Fruit fly (Drosophila melanogaster) whole organism, pupa: Measurements from ENCODE around the gene hfp.

Experiments used
- CG10348 ChIP-seq: fragments of 200-800 bp; sonication (Bioruptor generic); IDR thresholded peaks from 2 replicates; pipeline ENCODE4 v1.3.6; 2022; ENCODE audit warnings: missing biosample characterization, missing genetic modification characterization
- CG12605 ChIP-seq: fragments of 200-800 bp; sonication (Bioruptor generic); IDR thresholded peaks from 2 replicates; pipeline ENCODE4 v1.3.6; 2022; ENCODE audit warnings: missing biosample characterization, missing genetic modification characterization
- CG13204 ChIP-seq: fragments of 200-800 bp; sonication (Bioruptor generic); optimal IDR thresholded peaks from 2 replicates; lab custom pipeline; 2018; ENCODE audit warnings: missing biosample characterization, mild to moderate bottlenecking, missing genetic modification characterization, moderate library complexity
- CG14655 ChIP-seq: fragments of 200-800 bp; sonication (Bioruptor generic); optimal IDR thresholded peaks from 3 replicates; lab custom pipeline; 2017; ENCODE audit warnings: mild to moderate bottlenecking, missing biosample characterization, missing genetic modification reagents, missing genetic modification characterization
- CG15710 ChIP-seq: fragments of 200-800 bp; sonication (Bioruptor generic); optimal IDR thresholded peaks from 2 replicates; lab custom pipeline; 2018; ENCODE audit warnings: missing biosample characterization, mild to moderate bottlenecking, missing genetic modification characterization, moderate library complexity
- CG17806 ChIP-seq: fragments of 200-800 bp; sonication (Bioruptor generic); optimal IDR thresholded peaks from 2 replicates; lab custom pipeline; 2018; ENCODE audit warnings: missing biosample characterization, mild to moderate bottlenecking, missing genetic modification characterization, moderate library complexity
- CG32121 ChIP-seq: fragments of 200-800 bp; sonication (Bioruptor generic); IDR thresholded peaks from 2 replicates; pipeline ENCODE4 v1.3.6; 2022; ENCODE audit warnings: missing biosample characterization, missing genetic modification characterization
- CG34367 ChIP-seq: fragments of 200-800 bp; sonication (Bioruptor generic); optimal IDR thresholded peaks from 2 replicates; lab custom pipeline; 2018; ENCODE audit warnings: missing biosample characterization, mild to moderate bottlenecking, missing genetic modification characterization
- CG4496 ChIP-seq: fragments of 200-800 bp; sonication (Bioruptor generic); IDR thresholded peaks from 3 replicates; pipeline ENCODE4 v1.3.6; 2022; ENCODE audit warnings: missing biosample characterization, missing genetic modification characterization
- CG8159 ChIP-seq: fragments of 200-800 bp; sonication (Bioruptor generic); optimal IDR thresholded peaks from 3 replicates; lab custom pipeline; 2018; ENCODE audit warnings: missing biosample characterization, mild to moderate bottlenecking, missing genetic modification characterization, moderate library complexity
- CG8301 ChIP-seq: fragments of 200-800 bp; sonication (Bioruptor generic); optimal IDR thresholded peaks from 2 replicates; lab custom pipeline; 2018; ENCODE audit warnings: missing biosample characterization, mild to moderate bottlenecking, missing genetic modification characterization
- CG9948 ChIP-seq: fragments of 200-800 bp; sonication (Bioruptor generic); optimal IDR thresholded peaks from 2 replicates; lab custom pipeline; 2018; ENCODE audit warnings: missing biosample characterization, mild to moderate bottlenecking, missing genetic modification characterization, moderate library complexity
- D1 ChIP-seq: fragments of 200-800 bp; sonication (Bioruptor generic); optimal IDR thresholded peaks from 2 replicates; lab custom pipeline; 2018; ENCODE audit warnings: missing biosample characterization, mild to moderate bottlenecking, missing genetic modification characterization, moderate library complexity
- EcR ChIP-seq: fragments of 200-800 bp; sonication (Bioruptor generic); optimal IDR thresholded peaks from 3 replicates; lab custom pipeline; 2019; ENCODE audit warnings: missing biosample characterization, missing genetic modification characterization, mild to moderate bottlenecking, moderate library complexity, missing genetic modification reagents
- Ets98B ChIP-seq: fragments of 200-800 bp; sonication (Bioruptor generic); IDR thresholded peaks from 2 replicates; pipeline ENCODE4 v1.3.6; 2022; ENCODE audit warnings: missing biosample characterization, missing genetic modification characterization
- Pif1A ChIP-seq: fragments of 200-800 bp; sonication (Bioruptor generic); optimal IDR thresholded peaks from 3 replicates; lab custom pipeline; 2016; ENCODE audit warnings: missing biosample characterization, missing genetic modification characterization
- Pif1B ChIP-seq: fragments of 200-800 bp; sonication (Bioruptor generic); optimal IDR thresholded peaks from 3 replicates; lab custom pipeline; 2016; ENCODE audit warnings: missing biosample characterization, missing genetic modification characterization
- Snoo ChIP-seq: fragments of 200-800 bp; sonication (Bioruptor generic); optimal IDR thresholded peaks from 3 replicates; lab custom pipeline; 2017; ENCODE audit warnings: missing biosample characterization, mild to moderate bottlenecking, missing genetic modification characterization, inconsistent platforms
- fd96Ca ChIP-seq: fragments of 200-800 bp; sonication (Bioruptor generic); IDR thresholded peaks from 3 replicates; pipeline ENCODE4 v1.3.6; 2022; ENCODE audit warnings: missing biosample characterization, missing genetic modification characterization
- gl ChIP-seq: fragments of 200-800 bp; sonication (Bioruptor generic); optimal IDR thresholded peaks from 2 replicates; lab custom pipeline; 2018; ENCODE audit warnings: missing biosample characterization, mild to moderate bottlenecking, missing genetic modification characterization
- rn ChIP-seq: fragments of 200-800 bp; sonication (Bioruptor generic); IDR thresholded peaks from 2 replicates; pipeline ENCODE4 v1.3.6; 2022; ENCODE audit warnings: missing biosample characterization, missing genetic modification characterization

hfp gene

DNA sequence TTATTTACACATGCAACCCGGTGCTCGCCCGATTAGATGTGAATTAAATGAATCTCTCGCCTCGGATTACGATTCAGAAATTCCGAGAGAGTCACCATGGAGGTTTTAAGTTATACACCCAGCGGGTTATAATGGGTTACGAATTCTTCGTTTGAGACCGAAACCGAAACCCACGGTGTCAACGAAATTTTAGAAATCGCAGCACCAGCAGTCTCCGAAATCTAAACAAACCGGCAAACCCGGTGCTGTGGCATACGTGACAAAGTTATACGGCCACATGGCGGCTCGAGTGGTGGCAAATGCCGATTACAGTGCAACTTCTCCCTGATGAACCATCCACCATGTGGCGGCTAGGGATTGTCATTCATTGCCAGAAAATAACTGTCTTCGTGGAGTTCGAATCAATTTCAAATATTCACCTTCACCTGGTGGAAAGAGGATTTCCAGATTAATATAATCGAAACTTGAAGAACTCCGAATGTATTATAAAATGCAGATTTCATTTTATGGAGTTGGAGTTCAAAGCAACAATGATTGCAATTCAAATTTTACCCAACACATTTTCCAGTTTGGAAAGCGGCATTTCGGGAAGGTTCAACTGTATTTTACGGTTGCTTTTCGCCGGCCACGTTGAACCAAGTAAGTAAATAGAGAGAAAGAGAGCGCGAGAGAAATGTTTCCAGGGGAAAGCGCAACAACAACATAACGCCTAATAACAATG lies 13.6 kb upstream of the hfp start:
- no peak for TF ChIP-seq CG13204
- peak; percentile 55 for TF ChIP-seq CG17806
- TF ChIP-seq fd96Ca (GFP tag; lab: Robert Waterston, UW) = peak; percentile 84
- TF ChIP-seq D1 (tag; lab: Kevin White, UChicago) = no peak
- TF ChIP-seq CG14655 (GFP tag; lab: Kevin White, UChicago) = peak; percentile 77
- peak; percentile 68 for TF ChIP-seq CG4496
- peak; percentile 65 for TF ChIP-seq Pif1A (GFP tag; lab: Kevin White, UChicago)
- peak; percentile 42 for TF ChIP-seq Pif1B (GFP tag; lab: Kevin White, UChicago)
- peak; percentile 63 for TF ChIP-seq CG32121 (GFP tag; lab: Robert Waterston, UW)
- TF ChIP-seq rn = 0 out of 2 replicates have a peak, but pooled peaks have one; percentile 23
- TF ChIP-seq CG9948 (tag; lab: Kevin White, UChicago) = peak; percentile 51
- TF ChIP-seq CG8301 (tag; lab: Kevin White, UChicago) = peak; percentile 77
- TF ChIP-seq EcR = no peak
- no peak for TF ChIP-seq CG10348 (GFP tag; lab: Robert Waterston, UW)
- peak; percentile 53 for TF ChIP-seq CG8159 (tag; lab: Kevin White, UChicago)
- TF ChIP-seq CG34367 = peak; percentile 1
- peak; percentile 21 for TF ChIP-seq Snoo
- TF ChIP-seq Ets98B = peak; percentile 62
- peak; percentile 55 for TF ChIP-seq CG15710 (tag; lab: Kevin White, UChicago)
- TF ChIP-seq CG12605 (GFP tag; lab: Robert Waterston, UW) = peak; percentile 50
- no peak for TF ChIP-seq gl (tag; lab: Kevin White, UChicago)

DNA sequence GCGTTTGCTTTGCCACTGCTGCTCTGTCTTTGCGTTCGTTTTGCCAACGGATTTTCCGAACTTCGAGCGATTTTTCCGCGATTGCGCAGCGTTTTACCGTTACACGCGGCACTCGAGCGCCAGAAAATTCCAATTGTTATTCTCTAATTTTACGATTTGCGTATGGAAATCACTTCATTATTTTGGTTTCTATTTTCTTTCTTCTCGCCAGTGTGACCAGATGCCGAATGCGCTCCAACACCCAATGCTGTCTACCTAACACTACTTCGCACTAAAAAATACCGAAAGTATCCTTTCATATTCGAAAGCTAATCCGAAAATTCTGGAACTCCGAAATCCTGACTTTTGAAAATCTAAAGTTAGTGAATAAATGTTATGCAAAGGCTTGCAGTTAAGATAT lies 6.0 kb downstream of the hfp start, which contains the start of gene CG12084:
CG12084 (minus strand) TSS at position 236 of the 400 bp plus-strand sequence.
- TF ChIP-seq CG12605 (GFP tag; lab: Robert Waterston, UW) = peak; percentile 9; the same call in 1 of the 2 replicates
- TF ChIP-seq CG8159 (tag; lab: Kevin White, UChicago) = no peak
- no peak for TF ChIP-seq CG15710 (tag; lab: Kevin White, UChicago)
- no peak for TF ChIP-seq CG4496

DNA sequence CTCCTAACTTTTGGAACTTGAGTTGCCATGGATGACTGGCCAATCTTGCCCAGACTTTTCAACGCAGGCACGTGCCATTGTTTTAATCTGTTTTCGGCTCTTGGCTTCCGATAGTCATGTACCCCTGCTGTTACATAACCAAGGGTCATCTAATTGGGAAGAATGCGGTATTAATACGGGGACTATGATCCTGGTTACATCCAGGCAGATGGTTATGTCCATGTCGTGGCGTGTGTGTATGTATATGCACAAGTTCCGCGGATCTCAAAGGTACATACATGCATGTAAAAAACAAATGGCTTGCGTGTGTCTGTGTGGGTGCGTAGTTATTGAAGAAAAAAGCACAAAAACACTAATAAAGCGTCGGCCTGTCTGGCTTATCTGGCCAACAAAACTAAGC lies 6.6 kb downstream of the hfp start:
- TF ChIP-seq CG12605 (GFP tag; lab: Robert Waterston, UW) = no peak
- no peak for TF ChIP-seq rn

DNA sequence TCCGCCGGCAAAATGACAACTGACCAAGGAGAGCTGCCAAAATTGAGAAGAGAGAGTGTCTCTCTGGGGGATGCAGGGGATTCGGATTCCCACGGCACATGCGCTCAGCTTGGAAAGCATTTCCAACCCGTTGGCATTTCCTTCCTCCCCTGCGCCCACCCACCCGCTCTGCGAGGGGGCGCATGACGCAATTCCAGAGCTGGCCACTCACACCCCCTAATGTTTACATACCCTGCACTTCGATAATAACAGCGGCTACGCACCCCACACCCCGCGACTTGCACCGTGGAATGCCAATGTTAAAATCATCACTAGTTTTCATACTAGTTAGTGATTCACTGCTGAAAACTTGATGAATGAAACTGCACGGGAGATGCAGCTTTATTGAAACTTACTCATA lies 12.9 kb downstream of the hfp start, which contains the start of gene stet:
stet (minus strand) TSS at position 25 of the 400 bp plus-strand sequence.
- TF ChIP-seq CG4496 (peak; percentile 61; the same call in 1 of the 3 replicates), CG32121 (GFP tag; lab: Robert Waterston, UW) (0 out of 2 replicates have a peak, but pooled peaks have one; percentile 21), CG8301 (tag; lab: Kevin White, UChicago) (no peak), CG12605 (GFP tag; lab: Robert Waterston, UW) (peak; percentile 49; the same call in 1 of the 2 replicates)

DNA sequence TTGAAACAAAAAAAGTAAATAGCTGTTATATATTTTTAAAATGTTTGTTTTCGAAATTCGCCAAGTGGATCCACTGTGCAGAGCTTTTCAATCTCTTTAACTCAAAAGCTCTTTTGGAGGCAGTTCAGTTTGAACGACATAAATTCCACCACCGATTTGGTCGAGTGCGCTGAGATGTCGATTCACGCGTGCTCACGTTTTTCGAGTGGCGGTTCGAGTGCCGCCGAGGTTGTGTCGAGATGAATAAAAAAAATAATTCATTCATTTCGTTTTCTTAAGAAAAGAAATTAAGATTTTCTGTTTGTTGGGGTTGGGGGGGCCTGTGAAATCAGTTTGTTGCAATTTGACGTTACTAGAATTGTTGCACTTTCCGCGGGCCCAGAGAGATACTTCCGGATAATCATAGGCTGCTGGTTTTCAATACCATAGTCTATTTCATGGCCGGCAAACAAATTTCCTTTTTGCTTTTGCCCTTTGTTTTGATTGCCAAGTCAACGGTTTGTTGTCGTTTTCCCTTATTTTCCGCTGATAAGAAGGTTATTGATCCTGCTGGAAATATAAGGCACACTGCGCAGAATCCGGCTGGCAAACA lies 13.7 kb downstream of the hfp start:
- peak; percentile 9 for TF ChIP-seq Snoo
- TF ChIP-seq CG13204 = no peak
- no peak for TF ChIP-seq CG15710 (tag; lab: Kevin White, UChicago)
- no peak for TF ChIP-seq CG10348 (GFP tag; lab: Robert Waterston, UW)
- TF ChIP-seq D1 (tag; lab: Kevin White, UChicago) = no peak
- no peak for TF ChIP-seq CG8301 (tag; lab: Kevin White, UChicago)
- no peak for TF ChIP-seq rn
- no peak for TF ChIP-seq CG14655 (GFP tag; lab: Kevin White, UChicago)
- TF ChIP-seq CG34367 = no peak
- peak; percentile 56; the same call in 1 of the 2 replicates for TF ChIP-seq Ets98B
- peak; percentile 26 for TF ChIP-seq Pif1B (GFP tag; lab: Kevin White, UChicago)
- peak; percentile 14; the same call in 1 of the 3 replicates for TF ChIP-seq CG4496
- peak; percentile 92 for TF ChIP-seq EcR

DNA sequence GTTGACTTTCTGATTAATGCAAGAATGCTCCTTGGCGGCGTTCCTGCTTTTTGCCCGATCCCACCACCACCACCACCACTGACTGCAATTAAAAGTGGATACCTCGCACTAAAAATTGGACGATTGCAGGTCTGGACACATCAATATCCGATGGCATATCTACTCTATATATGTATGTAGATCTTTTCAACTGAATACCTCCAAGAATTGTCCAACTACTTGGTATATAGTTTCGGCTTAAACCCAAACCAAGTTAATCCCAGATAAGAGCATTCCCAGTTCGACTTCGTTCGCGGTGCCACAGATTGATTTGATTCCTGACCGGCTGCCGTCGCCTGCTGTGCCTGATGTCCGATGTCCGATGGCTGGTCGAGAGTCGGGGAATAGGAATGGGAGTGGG lies 17.6 kb downstream of the hfp start:
- TF ChIP-seq CG9948 (tag; lab: Kevin White, UChicago) (peak; percentile 58), rn (no peak), CG4496 (0 out of 3 replicates have a peak, but pooled peaks have one; percentile 17), CG15710 (tag; lab: Kevin White, UChicago) (peak; percentile 1), CG8301 (tag; lab: Kevin White, UChicago) (peak; percentile 66), Pif1B (GFP tag; lab: Kevin White, UChicago) (no peak), gl (tag; lab: Kevin White, UChicago) (peak; percentile 22), CG8159 (tag; lab: Kevin White, UChicago) (peak; percentile 57), EcR (no peak), CG17806 (peak; percentile 41), CG14655 (GFP tag; lab: Kevin White, UChicago) (peak; percentile 79), fd96Ca (GFP tag; lab: Robert Waterston, UW) (peak; percentile 15; the same call in 1 of the 3 replicates)
